Worm (Caenorhabditis elegans): ENCODE results near the gene ttr-11.

Gene ttr-11

DNA sequence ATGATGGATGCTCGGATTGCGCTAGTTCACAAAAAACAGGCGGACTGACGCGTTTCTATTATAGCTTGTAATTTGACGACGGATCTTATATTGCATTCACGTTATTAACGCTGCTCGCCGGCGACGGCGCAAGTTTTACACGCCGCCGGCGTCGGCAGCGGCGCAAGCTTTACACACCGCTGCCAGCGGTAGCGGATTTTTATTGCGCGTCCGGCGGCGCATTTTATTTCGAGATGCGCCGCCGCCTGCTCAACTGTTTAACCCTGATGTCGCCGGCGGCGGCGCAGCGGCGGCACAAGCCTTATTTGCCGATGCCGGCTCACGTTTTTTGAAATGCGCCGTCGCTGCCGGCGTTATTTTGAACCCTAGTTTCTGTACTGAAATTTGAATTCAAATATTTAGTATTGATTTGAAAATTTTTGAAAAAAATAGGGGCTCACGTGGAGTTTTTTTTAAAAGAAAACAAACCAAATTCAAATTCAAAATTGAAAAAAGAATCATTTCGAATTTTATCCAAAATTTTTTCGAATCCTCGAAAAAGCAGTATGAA, 1.6 kb downstream of the ttr-11 start, which contains the start of gene ttr-57:
Gene ttr-57 (plus strand): TSS at position 500 of the 550 bp plus-strand sequence.
- TF ChIP-seq irx-1 (tag; optimal IDR thresholded peaks at IDR 0.05) (no peak), C34B4.2 (tag; optimal IDR thresholded peaks at IDR 0.05) (no peak), Y116A8C.19 (tag; optimal IDR thresholded peaks at IDR 0.05; ENCODE audit: borderline replicate concordance) (no peak), unc-86 (tag; optimal IDR thresholded peaks at IDR 0.05) (no peak), C16A3.4 (tag; optimal IDR thresholded peaks at IDR 0.05) (no peak), ets-5 (GFP tag; IDR thresholded peaks at IDR 0.05) (no peak), mab-9 (GFP tag; IDR thresholded peaks at IDR 0.05) (no peak), ces-1 (GFP tag; optimal IDR thresholded peaks at IDR 0.05) (no peak), elt-3 (tag; optimal IDR thresholded peaks at IDR 0.05) (no peak), nhr-71 (tag; optimal IDR thresholded peaks at IDR 0.05) (no peak), nhr-47 (tag; optimal IDR thresholded peaks at IDR 0.05) (no peak), unc-130 (tag; optimal IDR thresholded peaks at IDR 0.05) (no peak), alr-1 (tag; optimal IDR thresholded peaks at IDR 0.05; ENCODE audit: borderline replicate concordance) (no peak), C04F5.9 (tag; optimal IDR thresholded peaks at IDR 0.05) (no peak), ceh-63 (GFP tag; optimal IDR thresholded peaks at IDR 0.05) (no peak), nhr-11 (tag; optimal IDR thresholded peaks at IDR 0.05) (no peak), nhr-28 (tag; optimal IDR thresholded peaks at IDR 0.05) (no peak)

- no peak for TF ChIP-seq fos-1 (tag; optimal IDR thresholded peaks at IDR 0.05)
- TF ChIP-seq dsc-1 (tag; optimal IDR thresholded peaks at IDR 0.05): peak; percentile 65
Observed at ce11 chrV:20606617-20607016, 3.5 kb downstream of the ttr-11 start, which contains the start of gene F46B3.23. Gene F46B3.23, minus strand, starts transcription at chrV:20606717.

ce11 chrV:20608688-20609087, 5.6 kb downstream of the ttr-11 start, which contains the start of gene ttr-12:
Gene ttr-12, minus strand, starts transcription at chrV:20608788.
- TF ChIP-seq irx-1 (tag; optimal IDR thresholded peaks at IDR 0.05): no peak
- no peak for TF ChIP-seq fos-1 (tag; optimal IDR thresholded peaks at IDR 0.05)
- no peak for TF ChIP-seq zag-1 (tag; optimal IDR thresholded peaks at IDR 0.05)
- TF ChIP-seq dpl-1 (GFP tag; optimal IDR thresholded peaks at IDR 0.05): no peak
- no peak for TF ChIP-seq ztf-4 (tag; optimal IDR thresholded peaks at IDR 0.05)
- no peak for TF ChIP-seq blmp-1 (tag; optimal IDR thresholded peaks at IDR 0.05)
- no peak for TF ChIP-seq pag-3 (tag; optimal IDR thresholded peaks at IDR 0.05; ENCODE audit: borderline replicate concordance, insufficient read depth)
- no peak for TF ChIP-seq rnt-1 (tag; optimal IDR thresholded peaks at IDR 0.05)
- TF ChIP-seq nhr-11 (tag; optimal IDR thresholded peaks at IDR 0.05): no peak
- TF ChIP-seq C04F5.9 (tag; optimal IDR thresholded peaks at IDR 0.05): no peak
- TF ChIP-seq nhr-76 (tag; optimal IDR thresholded peaks at IDR 0.05): no peak

DNA sequence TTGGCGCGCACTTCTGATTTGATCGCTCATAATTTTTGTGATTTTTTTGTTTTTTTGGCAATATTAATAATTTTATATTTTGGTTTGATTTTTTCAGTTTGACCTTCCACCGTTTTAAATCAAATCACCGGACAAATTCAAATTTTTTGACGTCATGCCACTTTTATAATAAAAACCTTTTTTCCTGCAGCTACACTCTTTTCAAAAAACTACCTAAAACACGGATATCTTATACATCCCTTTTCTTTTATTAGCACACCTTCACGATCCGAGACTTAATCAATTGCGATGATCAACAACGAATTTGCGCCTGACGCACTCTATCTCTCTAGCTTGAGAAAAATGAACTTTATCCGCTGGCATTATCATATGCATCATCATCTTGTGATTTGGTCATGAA, 6.4 kb downstream of the ttr-11 start, which contains the start of gene grd-2:
Gene grd-2 (plus strand): TSS at position 301 of the 400 bp plus-strand sequence.
- TF ChIP-seq nhr-20 (tag; optimal IDR thresholded peaks at IDR 0.05) (no peak), nhr-85 (tag) (no peak), hlh-17 (GFP tag; optimal IDR thresholded peaks at IDR 0.05; ENCODE audit: borderline replicate concordance) (no peak), lin-35 (GFP tag; optimal IDR thresholded peaks at IDR 0.05) (no peak), isw-1 (GFP tag; IDR thresholded peaks at IDR 0.05) (no peak), mdl-1 (tag; optimal IDR thresholded peaks at IDR 0.05) (no peak), zip-4 (GFP tag; optimal IDR thresholded peaks at IDR 0.05) (no peak), vab-15 (tag; optimal IDR thresholded peaks at IDR 0.05) (no peak), elt-3 (tag; optimal IDR thresholded peaks at IDR 0.05) (no peak), lin-15B (tag; optimal IDR thresholded peaks at IDR 0.05) (no peak), snpc-4 (tag; optimal IDR thresholded peaks at IDR 0.05) (no peak), tbx-2 (tag; optimal IDR thresholded peaks at IDR 0.05) (no peak), fkh-10 (GFP tag; optimal IDR thresholded peaks at IDR 0.05) (no peak), elt-2 (tag; optimal IDR thresholded peaks at IDR 0.05) (no peak), ets-5 (GFP tag; IDR thresholded peaks at IDR 0.05) (no peak), ceh-90 (tag; optimal IDR thresholded peaks at IDR 0.05) (no peak), lsy-2 (tag; optimal IDR thresholded peaks at IDR 0.05) (no peak), ceh-8 (GFP tag; optimal IDR thresholded peaks at IDR 0.05) (no peak), F16B12.6 (tag; optimal IDR thresholded peaks at IDR 0.05) (no peak), jun-1 (tag; optimal IDR thresholded peaks at IDR 0.05) (no peak)

Data from whole organism, L1 larva.